Worm (Caenorhabditis elegans) whole organism, midembryonic: Measurements from ENCODE around the gene F14H8.4.
"Not testable (repeated sequence)": the region's sequence is repeated elsewhere in the genome, so short reads cannot be mapped to it uniquely, and the experiment has no call there.

ENCODE experiments used
- T22C8.4 ChIP-seq: fragments of 200-800 bp; sonication (Bioruptor generic); IDR thresholded peaks from 2 replicates; pipeline ENCODE4 v1.3.6; 2022; ENCODE audit warnings: missing genetic modification characterization, missing compliant biosample characterization
- cog-1 ChIP-seq: sonication (generic microtip); optimal IDR thresholded peaks from 2 replicates; lab custom pipeline; 2016; ENCODE audit warnings: missing genetic modification characterization, missing compliant biosample characterization
- flt-1 ChIP-seq: fragments of 200-800 bp; sonication (Bioruptor generic); IDR thresholded peaks from 2 replicates; pipeline ENCODE4 v1.3.6; 2022; ENCODE audit warnings: missing genetic modification characterization, missing compliant biosample characterization
- klf-2 ChIP-seq: fragments of 200-800 bp; sonication (Bioruptor generic); conservative IDR thresholded peaks from 2 replicates; pipeline ENCODE4 v1.3.6; 2022; ENCODE audit warnings: missing genetic modification reagents, missing genetic modification characterization, missing compliant biosample characterization
- med-1 ChIP-seq: sonication (generic microtip); optimal IDR thresholded peaks from 2 replicates; lab custom pipeline; 2017; ENCODE audit warnings: missing genetic modification characterization, mild to moderate bottlenecking, missing compliant biosample characterization, antibody characterized with exemption, missing genetic modification reagents; ENCODE audit not compliant: insufficient read depth
- ref-1 ChIP-seq: fragments of 200-800 bp; sonication (Bioruptor generic); conservative IDR thresholded peaks from 2 replicates; pipeline ENCODE4 v1.3.6; 2022; ENCODE audit warnings: missing genetic modification reagents, missing genetic modification characterization, missing compliant biosample characterization
- tab-1 ChIP-seq: fragments of 200-800 bp; sonication (Bioruptor generic); IDR thresholded peaks from 2 replicates; pipeline ENCODE4 v1.3.6; 2022; ENCODE audit warnings: missing genetic modification characterization, missing compliant biosample characterization
- ztf-23 ChIP-seq: fragments of 200-800 bp; sonication (Bioruptor generic); IDR thresholded peaks from 2 replicates; pipeline ENCODE4 v1.3.6; 2022; ENCODE audit warnings: missing genetic modification reagents, missing genetic modification characterization, missing compliant biosample characterization
- ztf-29 ChIP-seq: fragments of 200-800 bp; sonication (Bioruptor generic); IDR thresholded peaks from 2 replicates; pipeline ENCODE4 v1.3.6; 2022; ENCODE audit warnings: missing genetic modification reagents, missing genetic modification characterization, missing compliant biosample characterization

The F14H8.4 gene

ce11 chrV:15015799-15016198 lies 7.8 kb upstream of the F14H8.4 start:
- TF ChIP-seq flt-1 (GFP tag; lab: Robert Waterston, UW) (no peak), med-1 (GFP tag; lab: Kevin White, UChicago) (no peak), ref-1 (GFP tag; lab: Robert Waterston, UW) (no peak)

ce11 chrV:15016795-15017429 lies 6.7 kb upstream of the F14H8.4 start:
- no peak for TF ChIP-seq flt-1 (GFP tag; lab: Robert Waterston, UW)
- no peak for TF ChIP-seq cog-1 (tag; lab: Kevin White, UChicago)
- no peak for TF ChIP-seq klf-2
- TF ChIP-seq ref-1 (GFP tag; lab: Robert Waterston, UW) = no peak
- no peak for TF ChIP-seq T22C8.4 (GFP tag; lab: Robert Waterston, UW)
- TF ChIP-seq tab-1 = no peak
- no peak for TF ChIP-seq ztf-29 (GFP tag; lab: Robert Waterston, UW)
- TF ChIP-seq ztf-23 (GFP tag; lab: Robert Waterston, UW) = no peak
- TF ChIP-seq med-1 (GFP tag; lab: Kevin White, UChicago) = no peak

ce11 chrV:15020229-15020628 lies 3.4 kb upstream of the F14H8.4 start, which contains the start of gene F14H8.2:
Gene F14H8.2 (minus strand): TSS chrV:15020329.
- TF ChIP-seq T22C8.4 (GFP tag; lab: Robert Waterston, UW) = no peak
- TF ChIP-seq cog-1 (tag; lab: Kevin White, UChicago) = no peak
- TF ChIP-seq med-1 (GFP tag; lab: Kevin White, UChicago) = no peak
- no peak for TF ChIP-seq klf-2
- TF ChIP-seq ref-1 (GFP tag; lab: Robert Waterston, UW) = no peak
- no peak for TF ChIP-seq ztf-29 (GFP tag; lab: Robert Waterston, UW)
- TF ChIP-seq tab-1 = no peak

- no peak for TF ChIP-seq ztf-29 (GFP tag; lab: Robert Waterston, UW)
- TF ChIP-seq T22C8.4 (GFP tag; lab: Robert Waterston, UW) = no peak
- TF ChIP-seq cog-1 (tag; lab: Kevin White, UChicago) = no peak
- TF ChIP-seq ztf-23 (GFP tag; lab: Robert Waterston, UW) = no peak
- no peak for TF ChIP-seq med-1 (GFP tag; lab: Kevin White, UChicago)
- TF ChIP-seq flt-1 (GFP tag; lab: Robert Waterston, UW) = no peak
- no peak for TF ChIP-seq klf-2
- TF ChIP-seq ref-1 (GFP tag; lab: Robert Waterston, UW) = no peak
- TF ChIP-seq tab-1 = no peak
These were observed 2.9 kb upstream of the F14H8.4 start, which contains the start of gene F14H8.5 for ce11 chrV:15020732-15021131. Gene F14H8.5 (plus strand): TSS chrV:15021032.

DNA sequence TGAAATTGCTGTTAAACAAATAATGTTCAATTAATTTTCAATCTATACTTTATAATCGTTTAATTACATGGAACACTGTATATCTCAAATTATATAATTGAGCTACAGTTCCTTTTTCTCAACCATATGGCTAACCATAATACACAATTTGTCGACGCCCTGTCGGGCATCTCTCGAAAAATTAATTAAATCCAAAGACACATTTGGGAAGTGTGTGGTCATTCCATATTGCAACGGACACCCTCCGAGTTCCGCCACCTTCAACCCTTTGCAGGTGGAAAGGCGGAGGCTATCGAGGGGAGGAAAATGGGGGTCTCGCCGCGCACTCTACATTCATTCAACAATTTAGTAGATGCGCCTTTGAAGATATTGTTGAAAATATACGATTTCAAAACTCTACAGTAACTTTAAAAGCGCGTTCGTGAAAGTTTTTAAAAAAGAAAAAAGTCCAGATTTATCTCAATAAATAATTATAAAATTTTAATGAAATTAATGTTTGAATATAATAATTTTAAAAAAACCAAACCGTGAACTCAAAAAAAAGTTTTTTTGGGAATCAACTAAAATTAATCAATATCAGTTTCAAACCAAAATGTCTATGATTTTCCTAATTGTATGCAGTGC lies 5.4 kb downstream of the F14H8.4 start, which contains the start of gene F14H8.8:
Gene F14H8.8, plus strand, starts transcription at position 574 of the 624 bp plus-strand sequence.
- TF ChIP-seq klf-2 (no peak), flt-1 (GFP tag; lab: Robert Waterston, UW) (no peak), cog-1 (tag; lab: Kevin White, UChicago) (no peak), med-1 (GFP tag; lab: Kevin White, UChicago) (no peak), ztf-23 (GFP tag; lab: Robert Waterston, UW) (no peak), T22C8.4 (GFP tag; lab: Robert Waterston, UW) (no peak), tab-1 (no peak), ref-1 (GFP tag; lab: Robert Waterston, UW) (no peak), ztf-29 (GFP tag; lab: Robert Waterston, UW) (no peak)

ce11 chrV:15031373-15031772 lies 7.7 kb downstream of the F14H8.4 start, which contains the start of gene cng-1:
Gene cng-1 (minus strand): TSS chrV:15031473.
- TF ChIP-seq klf-2; flt-1 (GFP tag; lab: Robert Waterston, UW); tab-1: not testable (repeated sequence)

DNA sequence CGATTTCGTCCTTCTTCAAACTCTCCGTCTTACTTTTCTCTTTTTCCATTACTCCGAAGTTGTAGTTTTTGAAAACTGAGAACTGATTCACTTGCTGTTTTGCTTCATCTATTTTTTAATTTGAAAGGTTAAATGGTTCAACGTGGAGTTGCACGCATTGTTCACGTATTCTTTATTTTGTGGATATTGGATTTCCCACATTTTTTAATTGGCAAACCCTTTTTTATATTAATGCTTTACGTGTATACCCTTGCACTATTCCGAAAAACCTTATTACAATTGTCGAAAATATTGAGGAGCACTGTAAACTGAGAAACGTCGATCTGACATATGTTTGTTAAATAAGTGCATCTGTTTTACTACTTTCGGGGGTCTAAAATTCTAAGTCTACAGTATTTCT lies 13.1 kb downstream of the F14H8.4 start, which contains the start of gene melo-3:
Gene melo-3, minus strand, starts transcription at position 101 of the 400 bp plus-strand sequence.
- not testable (repeated sequence) for TF ChIP-seq flt-1, ztf-23, ref-1 (GFP tag; lab: Robert Waterston, UW)

DNA sequence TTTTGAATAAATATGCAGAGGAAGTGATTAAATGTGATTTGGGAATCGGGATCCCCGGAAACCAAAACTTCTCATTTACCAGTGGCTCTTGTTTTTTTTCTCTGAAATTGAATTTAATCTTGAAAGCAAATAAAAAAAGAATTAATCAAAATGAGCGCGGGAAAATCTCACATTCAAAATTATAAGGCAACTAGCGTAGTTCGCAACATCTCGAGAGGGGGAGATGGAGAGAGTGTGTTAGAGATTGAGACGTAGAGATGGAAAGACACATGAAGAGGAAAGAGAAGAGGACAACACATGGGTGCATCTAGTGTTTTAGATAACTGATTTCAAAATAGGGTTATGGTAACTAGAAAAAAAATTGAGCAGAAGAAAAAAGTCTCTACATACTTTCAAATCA lies 24.5 kb downstream of the F14H8.4 start, which contains the start of gene sdc-3:
Gene sdc-3, minus strand, starts transcription at position 101 of the 400 bp plus-strand sequence.
- TF ChIP-seq flt-1 (GFP tag; lab: Robert Waterston, UW) (no peak), med-1 (GFP tag; lab: Kevin White, UChicago) (no peak), T22C8.4 (GFP tag; lab: Robert Waterston, UW) (no peak), ref-1 (GFP tag; lab: Robert Waterston, UW) (no peak), ztf-29 (GFP tag; lab: Robert Waterston, UW) (no peak), ztf-23 (GFP tag; lab: Robert Waterston, UW) (no peak), cog-1 (tag; lab: Kevin White, UChicago) (no peak), tab-1 (no peak), klf-2 (no peak)

- TF ChIP-seq T22C8.4 (GFP tag; lab: Robert Waterston, UW) (no peak), med-1 (GFP tag; lab: Kevin White, UChicago) (no peak), ztf-23 (GFP tag; lab: Robert Waterston, UW) (no peak), tab-1 (no peak), klf-2 (no peak), flt-1 (GFP tag; lab: Robert Waterston, UW) (no peak), cog-1 (tag; lab: Kevin White, UChicago) (no peak), ztf-29 (GFP tag; lab: Robert Waterston, UW) (no peak)
These were observed 28.1 kb downstream of the F14H8.4 start for ce11 chrV:15051720-15052119.
